Worm (Caenorhabditis elegans) whole organism, mixed stage, embryonic: ENCODE measurements around the gene rml-3.

ENCODE experiments used
- ceh-39 ChIP-seq: fragments of 150-350 bp; optimal IDR thresholded peaks from 2 replicates; lab custom pipeline; 2014; ENCODE audit warnings: missing biosample characterization, missing genetic modification characterization
- ces-1 ChIP-seq: fragments of 150-350 bp; optimal IDR thresholded peaks from 2 replicates; lab custom pipeline; 2014; ENCODE audit warnings: missing biosample characterization, missing genetic modification reagents, missing genetic modification characterization
- lin-32 ChIP-seq: fragments of 200-800 bp; sonication (Bioruptor generic); optimal IDR thresholded peaks from 2 replicates; lab custom pipeline; 2018; ENCODE audit warnings: mild to moderate bottlenecking, missing genetic modification characterization, missing compliant biosample characterization
- lsy-2 ChIP-seq: fragments of 150-350 bp; optimal IDR thresholded peaks from 2 replicates; lab custom pipeline; 2014; ENCODE audit warnings: missing biosample characterization, missing genetic modification characterization
- nhr-28 ChIP-seq: fragments of 150-350 bp; optimal IDR thresholded peaks from 2 replicates; lab custom pipeline; 2014; ENCODE audit warnings: missing biosample characterization, missing genetic modification characterization
- sptf-1 ChIP-seq: sonication (generic microtip); optimal IDR thresholded peaks from 2 replicates; lab custom pipeline; 2017; ENCODE audit warnings: mild to moderate bottlenecking, missing genetic modification characterization, moderate library complexity, missing compliant biosample characterization
- unc-39 ChIP-seq: fragments of 150-350 bp; optimal IDR thresholded peaks from 2 replicates; lab custom pipeline; 2014; ENCODE audit warnings: missing biosample characterization, missing genetic modification characterization
- ztf-11 ChIP-seq: fragments of 150-350 bp; optimal IDR thresholded peaks from 2 replicates; lab custom pipeline; 2014; ENCODE audit warnings: missing biosample characterization, missing genetic modification characterization

DNA sequence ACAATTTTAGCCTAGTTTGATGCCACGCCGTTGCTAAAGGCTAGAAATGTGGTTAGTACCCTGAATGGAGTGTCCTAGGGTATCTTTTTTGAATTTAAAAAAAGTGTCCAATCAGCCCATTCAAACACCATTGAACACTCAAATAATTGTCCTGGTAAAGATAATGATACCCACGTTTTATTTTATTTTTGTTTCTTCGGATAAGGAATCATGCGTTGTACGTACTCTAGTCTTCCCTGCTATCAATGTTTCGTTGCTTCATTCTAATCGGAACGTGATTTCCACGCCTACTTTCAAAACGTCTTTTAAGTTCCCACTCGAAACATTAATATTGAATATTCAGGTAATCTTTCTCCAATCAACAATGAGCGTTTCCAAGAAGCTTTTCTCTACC is 1.8 kb upstream of the rml-3 start, which contains the start of gene got-2.2:
- no peak for TF ChIP-seq unc-39 (tag; lab: Kevin White, UChicago)
- no peak for TF ChIP-seq ztf-11
- TF ChIP-seq nhr-28 (tag; lab: Kevin White, UChicago): no peak
- no peak for TF ChIP-seq lsy-2 (tag; lab: Kevin White, UChicago)
- no peak for TF ChIP-seq sptf-1
- TF ChIP-seq ceh-39 (tag; lab: Kevin White, UChicago): no peak
- no peak for TF ChIP-seq lin-32 (GFP tag; lab: Kevin White, UChicago)
- TF ChIP-seq ces-1 (GFP tag; lab: Kevin White, UChicago): no peak
